Worm (Caenorhabditis elegans) whole organism, young adult: ENCODE measurements around the gene ZC190.8.
"Not testable (repeated sequence)": the region's sequence is repeated elsewhere in the genome, so short reads cannot be mapped to it uniquely, and the experiment has no call there.

Experiments
- B0019.2 ChIP-seq: fragments of 200-800 bp; sonication (Bioruptor generic); conservative IDR thresholded peaks from 2 replicates; pipeline ENCODE4 v1.3.6; 2022; ENCODE audit warnings: missing genetic modification reagents, missing genetic modification characterization, missing compliant biosample characterization
- F52B5.7 ChIP-seq: sonication (generic microtip); optimal IDR thresholded peaks from 2 replicates; lab custom pipeline; 2016; ENCODE audit warnings: mild to moderate bottlenecking, missing genetic modification characterization, missing compliant biosample characterization
- F55B11.4 ChIP-seq: sonication (generic microtip); optimal IDR thresholded peaks from 2 replicates; lab custom pipeline; 2016; ENCODE audit warnings: missing compliant biosample characterization, missing genetic modification characterization, borderline replicate concordance; ENCODE audit not compliant: insufficient read depth
- Y56A3A.18 ChIP-seq: fragments of 200-800 bp; sonication (Bioruptor generic); IDR thresholded peaks from 2 replicates; pipeline ENCODE4 v1.3.6; 2022; ENCODE audit warnings: missing genetic modification reagents, missing genetic modification characterization, missing compliant biosample characterization
- aptf-2 ChIP-seq: fragments of 200-800 bp; sonication (Bioruptor generic); conservative IDR thresholded peaks from 2 replicates; pipeline ENCODE4 v1.3.6; 2022; ENCODE audit warnings: missing genetic modification reagents, missing genetic modification characterization, missing compliant biosample characterization
- attf-3 ChIP-seq: fragments of 200-800 bp; sonication (Bioruptor generic); conservative IDR thresholded peaks from 2 replicates; pipeline ENCODE4 v1.3.6; 2022; ENCODE audit warnings: missing genetic modification reagents, missing genetic modification characterization, missing compliant biosample characterization
- attf-6 ChIP-seq: fragments of 200-800 bp; sonication (Bioruptor generic); IDR thresholded peaks from 2 replicates; pipeline ENCODE4 v1.3.6; 2022; ENCODE audit warnings: missing genetic modification reagents, missing genetic modification characterization, missing compliant biosample characterization
- bed-2 ChIP-seq: fragments of 200-800 bp; sonication (Bioruptor generic); IDR thresholded peaks from 2 replicates; pipeline ENCODE4 v1.3.6; 2022; ENCODE audit warnings: missing genetic modification reagents, missing genetic modification characterization, missing compliant biosample characterization
- ccch-3 ChIP-seq: fragments of 200-800 bp; sonication (Bioruptor generic); optimal IDR thresholded peaks from 2 replicates; lab custom pipeline; 2018; ENCODE audit warnings: mild to moderate bottlenecking, missing genetic modification characterization, missing compliant biosample characterization
- ceh-79 ChIP-seq: sonication (generic microtip); optimal IDR thresholded peaks from 2 replicates; lab custom pipeline; 2017; ENCODE audit warnings: mild to moderate bottlenecking, missing genetic modification characterization, missing compliant biosample characterization
- dpff-1 ChIP-seq: sonication (generic microtip); optimal IDR thresholded peaks from 2 replicates; lab custom pipeline; 2017; ENCODE audit warnings: mild to moderate bottlenecking, missing genetic modification characterization, missing compliant biosample characterization
- efl-1 ChIP-seq: fragments of 150-350 bp; optimal IDR thresholded peaks from 2 replicates; lab custom pipeline; 2014; ENCODE audit warnings: missing biosample characterization, missing genetic modification reagents, missing genetic modification characterization
- egl-18 ChIP-seq: fragments of 200-800 bp; sonication (Bioruptor generic); IDR thresholded peaks from 2 replicates; pipeline ENCODE4 v1.3.6; 2022; ENCODE audit warnings: missing genetic modification reagents, missing genetic modification characterization, missing compliant biosample characterization
- egrh-3 ChIP-seq: fragments of 200-800 bp; sonication (Bioruptor generic); IDR thresholded peaks from 2 replicates; pipeline ENCODE4 v1.3.6; 2022; ENCODE audit warnings: missing genetic modification reagents, missing genetic modification characterization, missing compliant biosample characterization
- ekl-4 ChIP-seq: fragments of 200-800 bp; sonication (Bioruptor generic); IDR thresholded peaks from 2 replicates; pipeline ENCODE4 v1.3.6; 2022; ENCODE audit warnings: missing genetic modification reagents, missing genetic modification characterization, missing compliant biosample characterization
- fkh-3 ChIP-seq: sonication (generic microtip); optimal IDR thresholded peaks from 2 replicates; lab custom pipeline; 2016; ENCODE audit warnings: mild to moderate bottlenecking, missing genetic modification characterization, missing compliant biosample characterization
- him-1 ChIP-seq: sonication (generic microtip); optimal IDR thresholded peaks from 2 replicates; lab custom pipeline; 2016; ENCODE audit warnings: missing genotype, missing genetic modification reagents, missing genetic modification characterization, missing compliant biosample characterization
- hmg-1.2 ChIP-seq: fragments of 200-800 bp; sonication (Bioruptor generic); IDR thresholded peaks from 2 replicates; pipeline ENCODE4 v1.3.6; 2022; ENCODE audit warnings: missing genetic modification reagents, missing genetic modification characterization, missing compliant biosample characterization
- hmg-20 ChIP-seq: fragments of 200-800 bp; sonication (Bioruptor generic); IDR thresholded peaks from 2 replicates; pipeline ENCODE4 v1.3.6; 2022; ENCODE audit warnings: missing genetic modification reagents, missing genetic modification characterization, missing compliant biosample characterization
- let-607 ChIP-seq, 2 experiments: fragments of 200-800 bp in 1 of 2; sonication (Bioruptor generic) in 1 of 2; sonication (generic microtip) in 1 of 2; optimal IDR thresholded peaks; 2 replicates each; lab custom pipeline; 2016 to 2018; ENCODE audit warnings: mild to moderate bottlenecking in 2 of 2, missing compliant biosample characterization in 2 of 2, missing genetic modification characterization in 2 of 2, moderate library complexity in 2 of 2, missing genotype in 1 of 2
- madf-8 ChIP-seq: fragments of 200-800 bp; sonication (Bioruptor generic); conservative IDR thresholded peaks from 2 replicates; pipeline ENCODE4 v1.3.6; 2022; ENCODE audit warnings: missing genetic modification reagents, missing genetic modification characterization, missing compliant biosample characterization
- nfya-2 ChIP-seq: fragments of 200-800 bp; sonication (Bioruptor generic); IDR thresholded peaks from 2 replicates; pipeline ENCODE4 v1.3.6; 2022; ENCODE audit warnings: missing genetic modification reagents, missing genetic modification characterization, missing compliant biosample characterization
- nhr-120 ChIP-seq: fragments of 200-800 bp; sonication (Bioruptor generic); IDR thresholded peaks from 2 replicates; pipeline ENCODE4 v1.3.6; 2022; ENCODE audit warnings: missing genetic modification characterization, missing compliant biosample characterization
- nhr-80 ChIP-seq: sonication (generic microtip); optimal IDR thresholded peaks from 2 replicates; lab custom pipeline; 2016; ENCODE audit warnings: missing genetic modification characterization, missing compliant biosample characterization
- nhr-90 ChIP-seq: sonication (generic microtip); optimal IDR thresholded peaks from 2 replicates; lab custom pipeline; 2016; ENCODE audit warnings: missing genotype, mild to moderate bottlenecking, missing genetic modification characterization, missing compliant biosample characterization
- pbrm-1 ChIP-seq: fragments of 200-800 bp; sonication (Bioruptor generic); IDR thresholded peaks from 2 replicates; pipeline ENCODE4 v1.3.6; 2022; ENCODE audit warnings: missing genetic modification reagents, missing genetic modification characterization, missing compliant biosample characterization
- repo-1 ChIP-seq: sonication (generic microtip); optimal IDR thresholded peaks from 2 replicates; lab custom pipeline; 2017; ENCODE audit warnings: mild to moderate bottlenecking, missing genetic modification characterization, missing compliant biosample characterization
- rpc-1 ChIP-seq, 2 experiments: fragments of 150-350 bp in 1 of 2; sonication (generic microtip) in 1 of 2; optimal IDR thresholded peaks; 2 replicates each; lab custom pipeline; 2014 to 2018; ENCODE audit warnings: missing biosample characterization in 1 of 2, missing genetic modification characterization in 1 of 2, missing genetic modification reagents in 1 of 2, missing genotype in 1 of 2
- ztf-28 ChIP-seq: fragments of 200-800 bp; sonication (Bioruptor generic); IDR thresholded peaks from 2 replicates; pipeline ENCODE4 v1.3.6; 2022; ENCODE audit warnings: missing genetic modification reagents, missing genetic modification characterization, missing compliant biosample characterization

ZC190.8 gene

ce11 chrV:8696218-8696617 is 8.6 kb upstream of the ZC190.8 start, which contains the start of gene ZC190.10:
TSS of gene ZC190.10 (minus strand) at chrV:8696318.
- TF ChIP-seq bed-2 (GFP tag; lab: Robert Waterston, UW); rpc-1 (optimal IDR thresholded peaks at IDR 0.05; lab: Kevin White, UChicago); rpc-1 (tag; optimal IDR thresholded peaks at IDR 0.05; lab: Kevin White, UChicago); him-1 (tag; lab: Kevin White, UChicago): not testable (repeated sequence)

DNA sequence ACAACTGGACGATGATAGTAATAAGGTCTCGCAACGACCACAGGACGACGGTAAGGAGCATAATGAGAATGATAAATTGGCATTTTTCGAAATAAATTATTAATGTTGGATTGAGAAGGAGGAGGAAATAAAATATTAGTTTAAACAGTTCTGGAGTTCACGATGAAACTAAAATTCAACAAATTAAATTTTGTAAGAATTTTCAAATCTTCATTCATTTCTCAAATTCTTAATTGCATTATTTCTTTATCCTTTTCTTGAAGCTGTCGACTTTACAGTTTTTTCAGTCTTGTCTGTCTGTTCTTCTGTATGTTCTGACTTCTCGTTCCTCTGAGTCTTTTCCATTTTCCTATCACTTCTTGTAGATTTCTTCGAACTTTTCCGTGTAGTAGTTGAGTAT is 843 bp downstream of the ZC190.8 start, which contains the start of gene ZC190.7:
Gene ZC190.7 (minus strand): TSS at position 101 of the 400 bp plus-strand sequence.
- TF ChIP-seq pbrm-1 (GFP tag; lab: Robert Waterston, UW) (no peak), aptf-2 (GFP tag; lab: Robert Waterston, UW) (no peak), efl-1 (GFP tag; lab: Kevin White, UChicago) (no peak), B0019.2 (no peak), dpff-1 (tag; lab: Kevin White, UChicago) (no peak), madf-8 (no peak), egrh-3 (GFP tag; lab: Robert Waterston, UW) (no peak), let-607 (tag; optimal IDR thresholded peaks at IDR 0.05; lab: Kevin White, UChicago) (no peak), ceh-79 (no peak)

DNA sequence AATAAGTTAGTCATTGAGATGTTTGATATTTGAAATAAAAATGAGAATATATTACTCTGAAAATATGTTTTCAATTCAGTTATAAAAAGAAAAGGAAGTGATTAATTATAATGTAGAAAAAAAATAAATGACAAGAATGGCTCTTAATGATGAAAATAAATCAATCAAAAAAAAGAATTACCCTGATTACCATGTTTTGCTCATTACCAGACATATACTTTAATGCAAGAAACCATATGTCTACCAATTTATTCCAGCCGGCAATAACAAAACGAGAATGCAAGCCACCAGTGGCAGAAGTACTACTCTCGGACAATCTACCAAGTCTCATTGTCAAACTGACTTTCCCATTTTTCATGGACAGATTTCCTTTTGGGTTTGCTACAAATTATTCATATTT is 3.8 kb downstream of the ZC190.8 start:
- no peak for TF ChIP-seq F52B5.7 (tag; lab: Kevin White, UChicago)
- TF ChIP-seq hmg-1.2 (GFP tag; lab: Robert Waterston, UW): no peak
- TF ChIP-seq attf-6: no peak
- no peak for TF ChIP-seq B0019.2
- TF ChIP-seq, all 124 proteins: peak for 0

ce11 chrV:8682719-8683118 is 4.9 kb downstream of the ZC190.8 start, which contains the start of gene cln-3.3:
TSS of gene cln-3.3 (plus strand) at chrV:8683052.
- TF ChIP-seq nfya-2 (no peak), ekl-4 (GFP tag; lab: Robert Waterston, UW) (no peak), nhr-80 (tag; lab: Kevin White, UChicago) (peak; percentile 44), hmg-20 (no peak), nhr-120 (GFP tag; lab: Robert Waterston, UW) (no peak)

DNA sequence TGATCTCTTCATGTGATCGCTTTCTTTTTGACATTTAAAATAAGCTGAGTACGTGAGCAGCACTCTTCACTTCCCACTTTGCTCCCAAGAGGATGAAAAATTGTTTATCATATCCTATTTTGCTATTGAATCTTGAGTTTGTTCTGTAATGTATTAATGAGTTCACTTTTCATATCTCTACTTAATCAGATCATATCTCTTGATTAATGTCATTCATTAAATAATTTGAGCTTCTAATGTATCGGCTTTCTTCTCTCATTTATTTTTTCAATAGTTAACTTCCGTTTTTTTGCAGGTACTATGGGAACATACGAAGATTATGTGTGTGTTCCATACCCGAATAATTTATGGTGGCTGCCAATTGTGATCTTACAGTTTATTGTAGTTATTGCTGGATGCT is 6.6 kb downstream of the ZC190.8 start, which contains the start of gene ZC190.2:
Gene ZC190.2 (plus strand): TSS at position 301 of the 400 bp plus-strand sequence.
- TF ChIP-seq Y56A3A.18 (GFP tag; lab: Robert Waterston, UW): no peak
- no peak for TF ChIP-seq ccch-3
- no peak for TF ChIP-seq bed-2 (GFP tag; lab: Robert Waterston, UW)
- TF ChIP-seq egl-18: no peak
- no peak for TF ChIP-seq F55B11.4 (tag; lab: Kevin White, UChicago)
- TF ChIP-seq repo-1 (tag; lab: Kevin White, UChicago): no peak
- no peak for TF ChIP-seq nhr-90 (tag; lab: Kevin White, UChicago)

- TF ChIP-seq ztf-28 (no peak), attf-3 (GFP tag; lab: Robert Waterston, UW) (no peak), fkh-3 (no peak)
- TF ChIP-seq, all 124 proteins: peak for 0
Observed at ce11 chrV:8677193-8677592, 10.4 kb downstream of the ZC190.8 start, which contains the start of gene ZC190.6. TSS of gene ZC190.6 (minus strand) at chrV:8677293.
